Fruit fly (Drosophila melanogaster) Kc167 (cell line): Measurements from ENCODE around the gene ND-15.

Experiments
- Myc ChIP-seq: fragments of >200 bp; optimal IDR thresholded peaks from 2 replicates; lab custom pipeline; 2017; ENCODE audit warnings: missing external identifiers
- Sin3A ChIP-seq: fragments of >200 bp; optimal IDR thresholded peaks from 2 replicates; lab custom pipeline; 2018; ENCODE audit warnings: missing external identifiers
- h ChIP-seq: fragments of >200 bp; optimal IDR thresholded peaks from 3 replicates; lab custom pipeline; 2018; ENCODE audit warnings: missing external identifiers
- insv ChIP-seq: fragments of >200 bp; optimal IDR thresholded peaks from 3 replicates; lab custom pipeline; 2018; ENCODE audit warnings: missing external identifiers
- psq ChIP-seq: fragments of >200 bp; optimal IDR thresholded peaks from 2 replicates; lab custom pipeline; 2017; ENCODE audit warnings: missing external identifiers
- ttk ChIP-seq: sonication (Bioruptor generic); optimal IDR thresholded peaks from 2 replicates; lab custom pipeline; 2017; ENCODE audit warnings: missing external identifiers

Gene ND-15

DNA sequence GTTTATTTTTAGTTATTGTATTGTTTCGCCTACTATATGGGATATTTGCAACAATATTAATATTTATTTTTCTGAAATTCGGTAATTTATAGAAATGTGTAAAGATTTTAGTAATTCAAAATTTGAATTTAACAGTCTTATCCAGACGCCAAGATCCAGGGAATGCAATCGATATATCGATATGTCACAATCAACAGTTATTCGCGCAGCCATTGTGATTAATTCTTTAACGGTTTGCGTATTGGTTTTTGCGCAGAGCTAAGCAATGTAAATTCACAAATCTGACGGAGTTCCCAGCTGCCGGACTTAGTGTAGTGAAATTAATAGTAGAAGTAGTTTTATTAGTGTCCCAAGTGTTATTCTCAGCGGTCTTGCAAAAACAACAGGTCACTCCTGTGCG, at the start of gene ND-15:
ND-15 (plus strand) TSS at position 298 of the 400 bp plus-strand sequence.
- TF ChIP-seq Myc (lab: Kevin White, UChicago) (no peak), Sin3A (lab: Kevin White, UChicago) (no peak), insv (no peak), h (lab: Kevin White, UChicago) (no peak), psq (lab: Kevin White, UChicago) (no peak)

dm6 chr2L:65354-65949, 49.1 kb upstream of the ND-15 start, which contains the start of gene Cda5:
Gene Cda5 (minus strand): TSS chr2L:65404.
- TF ChIP-seq psq (lab: Kevin White, UChicago) (no peak), ttk (no peak), Sin3A (lab: Kevin White, UChicago) (no peak), Myc (lab: Kevin White, UChicago) (no peak), insv (no peak), h (lab: Kevin White, UChicago) (no peak)

dm6 chr2L:66369-67278, 47.9 kb upstream of the ND-15 start, which contains the start of gene dbr:
Gene dbr (plus strand): TSS chr2L:66482.
- TF ChIP-seq insv (no peak), psq (lab: Kevin White, UChicago) (no peak), ttk (no peak), Myc (lab: Kevin White, UChicago) (no peak), Sin3A (lab: Kevin White, UChicago) (no peak), h (lab: Kevin White, UChicago) (no peak)

DNA sequence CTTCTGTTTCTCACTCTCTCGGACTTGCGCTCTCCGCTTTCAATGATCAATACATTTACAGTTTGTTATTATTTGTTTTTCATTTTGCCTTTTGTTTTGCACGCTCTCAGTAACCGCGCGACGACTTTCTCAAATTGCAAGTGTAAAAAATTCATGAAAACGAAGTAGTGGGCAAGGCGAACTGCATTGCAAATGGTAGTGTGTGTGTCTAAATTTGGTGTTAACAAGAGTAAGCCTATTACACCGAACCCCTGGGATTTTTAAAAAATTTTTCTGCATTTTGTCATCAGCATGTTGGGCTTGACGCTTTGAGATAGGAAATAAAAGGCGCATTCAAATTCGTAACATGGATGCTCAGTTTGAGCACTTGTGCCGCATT, 47.3 kb upstream of the ND-15 start:
- TF ChIP-seq Myc (lab: Kevin White, UChicago) (no peak), insv (no peak), psq (lab: Kevin White, UChicago) (no peak), h (lab: Kevin White, UChicago) (no peak), ttk (no peak), Sin3A (lab: Kevin White, UChicago) (no peak)

DNA sequence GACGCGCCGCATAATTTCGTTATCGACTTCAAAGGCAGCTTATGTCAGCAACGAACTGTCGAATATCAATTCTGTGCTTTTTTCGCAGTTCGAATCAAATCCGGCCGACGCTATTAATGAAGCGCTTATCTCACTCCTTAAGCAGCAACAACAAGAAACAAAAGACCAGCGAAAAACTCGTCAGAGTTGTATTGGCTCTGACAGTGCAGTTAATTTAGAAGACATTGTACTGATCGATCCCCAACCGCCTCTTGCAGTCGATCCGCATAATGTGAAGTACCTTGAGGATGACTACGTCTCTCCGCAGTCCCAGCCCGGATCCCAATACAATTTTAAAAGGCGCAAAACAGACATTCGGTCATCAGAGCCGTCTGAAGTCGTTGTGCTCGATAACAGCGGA, 45.0 kb upstream of the ND-15 start:
- TF ChIP-seq psq (lab: Kevin White, UChicago) = no peak
- no peak for TF ChIP-seq Myc (lab: Kevin White, UChicago)
- TF ChIP-seq h (lab: Kevin White, UChicago) = no peak
- TF ChIP-seq insv = no peak
- TF ChIP-seq Sin3A (lab: Kevin White, UChicago) = no peak
- no peak for TF ChIP-seq ttk

- TF ChIP-seq psq (lab: Kevin White, UChicago) (no peak), Myc (lab: Kevin White, UChicago) (no peak), Sin3A (lab: Kevin White, UChicago) (no peak), ttk (no peak), h (lab: Kevin White, UChicago) (no peak), insv (no peak)
These were observed 43.1 kb upstream of the ND-15 start, which contains the start of gene galectin for dm6 chr2L:71457-71856. Gene galectin (plus strand): TSS chr2L:71757.

- no peak for TF ChIP-seq Sin3A (lab: Kevin White, UChicago)
- no peak for TF ChIP-seq psq (lab: Kevin White, UChicago)
- no peak for TF ChIP-seq h (lab: Kevin White, UChicago)
- TF ChIP-seq ttk = no peak
- TF ChIP-seq Myc (lab: Kevin White, UChicago) = no peak
- no peak for TF ChIP-seq insv
These were observed 42.4 kb upstream of the ND-15 start for dm6 chr2L:71869-72751.

- TF ChIP-seq psq (lab: Kevin White, UChicago) (peak; percentile 27), Myc (lab: Kevin White, UChicago) (no peak)
These were observed 41.6 kb upstream of the ND-15 start for dm6 chr2L:72752-73435.

DNA sequence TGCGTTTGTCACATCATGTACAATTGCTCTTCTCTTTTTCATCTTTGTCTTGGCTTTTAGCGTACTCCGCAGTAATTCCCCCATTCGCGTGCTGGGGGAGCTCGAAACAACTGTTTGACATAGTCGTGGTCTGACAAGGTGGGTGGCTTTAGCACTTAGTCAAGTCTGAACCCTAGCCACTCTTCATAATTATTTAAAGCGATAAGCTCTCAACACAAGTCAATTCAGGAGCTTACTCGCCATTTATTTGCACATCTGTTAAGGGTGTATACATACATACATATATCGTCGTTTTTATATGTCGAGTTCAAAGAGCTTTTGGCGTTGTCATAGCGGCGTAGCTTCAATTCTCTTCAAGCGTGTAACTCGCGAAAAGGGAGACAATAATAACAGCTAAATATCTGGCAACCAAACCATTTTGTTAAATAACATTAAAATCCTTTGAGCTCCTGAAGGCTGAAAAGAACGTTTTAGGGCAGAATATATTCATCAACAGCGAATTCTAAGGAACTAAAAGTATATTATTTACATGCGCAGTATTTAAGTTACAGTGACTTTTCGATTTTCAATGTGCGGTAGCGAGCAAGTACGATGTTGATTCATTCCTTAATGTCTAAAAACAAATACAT, 40.7 kb upstream of the ND-15 start:
- TF ChIP-seq Myc (lab: Kevin White, UChicago) = no peak
- no peak for TF ChIP-seq insv
- TF ChIP-seq h (lab: Kevin White, UChicago) = no peak
- TF ChIP-seq psq (lab: Kevin White, UChicago) = no peak
- TF ChIP-seq ttk = no peak
- TF ChIP-seq Sin3A (lab: Kevin White, UChicago) = no peak

DNA sequence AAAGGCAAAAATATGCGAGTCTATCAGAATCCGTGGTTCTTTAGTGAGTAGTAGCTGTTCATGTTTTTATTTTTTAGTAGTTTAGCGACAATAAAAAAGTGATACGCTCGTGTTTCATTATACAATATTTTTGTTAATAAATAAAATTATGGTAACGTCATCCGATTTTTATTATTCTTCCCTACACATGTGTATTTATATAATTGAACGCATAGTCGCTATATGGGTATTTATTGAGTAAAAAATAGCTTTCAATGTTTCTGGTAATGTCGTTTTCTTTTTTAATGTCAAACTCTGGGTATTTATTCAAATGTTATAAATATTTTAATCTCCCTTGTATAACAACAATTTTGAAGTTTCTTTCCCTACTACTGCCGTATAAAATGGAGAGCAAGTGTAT, 38.5 kb upstream of the ND-15 start, which contains the start of gene CG11374:
CG11374 (plus strand) TSS at position 301 of the 400 bp plus-strand sequence.
- TF ChIP-seq insv = no peak
- TF ChIP-seq h (lab: Kevin White, UChicago) = no peak

DNA sequence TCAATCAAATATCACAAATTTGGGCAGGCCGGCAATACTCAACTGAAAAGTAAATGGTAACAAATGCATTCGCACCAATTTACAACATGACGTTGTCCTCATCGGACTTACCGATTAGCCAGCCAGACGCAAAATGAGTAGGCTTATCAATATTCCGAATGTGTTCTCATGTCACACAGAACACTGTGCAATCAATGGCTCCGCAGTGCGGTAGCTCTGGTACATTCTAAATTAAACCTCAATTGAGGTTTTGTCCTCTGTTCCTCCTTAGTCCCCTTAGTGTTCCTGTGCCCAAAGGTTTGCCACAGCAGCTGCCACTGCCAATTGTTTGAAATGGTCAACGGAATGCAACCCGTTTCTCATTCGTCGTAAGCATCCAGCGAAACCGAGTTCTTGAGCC, 35.7 kb upstream of the ND-15 start:
- TF ChIP-seq h (lab: Kevin White, UChicago) = no peak
- no peak for TF ChIP-seq ttk
